Worm (Caenorhabditis elegans) whole organism, L1 larva: Measurements from ENCODE around the gene dnj-25.

ENCODE experiments used
- C34B4.2 ChIP-seq: sonication (generic microtip); optimal IDR thresholded peaks from 2 replicates; lab custom pipeline; 2017; ENCODE audit warnings: mild to moderate bottlenecking, missing genetic modification characterization, missing compliant biosample characterization
- F16B12.6 ChIP-seq: fragments of 150-350 bp; optimal IDR thresholded peaks from 2 replicates; lab custom pipeline; 2014; ENCODE audit warnings: missing biosample characterization, missing genetic modification characterization
- Y116A8C.19 ChIP-seq: sonication (generic microtip); optimal IDR thresholded peaks from 2 replicates; lab custom pipeline; 2016; ENCODE audit warnings: missing compliant biosample characterization, missing genetic modification characterization, borderline replicate concordance
- alr-1 ChIP-seq: fragments of 200-800 bp; sonication (Bioruptor generic); optimal IDR thresholded peaks from 2 replicates; lab custom pipeline; 2018; ENCODE audit warnings: borderline replicate concordance, mild to moderate bottlenecking, missing genetic modification characterization, missing compliant biosample characterization
- aly-2 ChIP-seq: fragments of 150-350 bp; optimal IDR thresholded peaks from 2 replicates; lab custom pipeline; 2014; ENCODE audit warnings: missing biosample characterization, missing genetic modification characterization
- ceh-8 ChIP-seq: fragments of 200-800 bp; sonication (Bioruptor generic); optimal IDR thresholded peaks from 2 replicates; lab custom pipeline; 2018; ENCODE audit warnings: mild to moderate bottlenecking, missing genetic modification characterization, moderate library complexity, missing compliant biosample characterization
- ceh-88 ChIP-seq: fragments of 200-800 bp; sonication (Bioruptor generic); IDR thresholded peaks from 2 replicates; pipeline ENCODE4 v1.3.6; 2022; ENCODE audit warnings: missing genetic modification characterization, missing compliant biosample characterization
- ceh-90 ChIP-seq: sonication (generic microtip); optimal IDR thresholded peaks from 2 replicates; lab custom pipeline; 2016; ENCODE audit warnings: missing genetic modification characterization, missing compliant biosample characterization
- dsc-1 ChIP-seq: sonication (generic microtip); optimal IDR thresholded peaks from 2 replicates; lab custom pipeline; 2016; ENCODE audit warnings: mild to moderate bottlenecking, missing genetic modification characterization, missing compliant biosample characterization
- efl-1 ChIP-seq, 4 experiments: fragments of 150-350 bp; optimal IDR thresholded peaks in 3 of 4; peaks in 1 of 4; 1 replicate in 1 of 4; 2 replicates in 3 of 4; lab custom pipeline; 2014; ENCODE audit warnings: missing biosample characterization in 2 of 4, missing genetic modification characterization in 2 of 4, missing genetic modification reagents in 2 of 4
- efl-3 ChIP-seq: fragments of 200-800 bp; sonication (Bioruptor generic); optimal IDR thresholded peaks from 2 replicates; lab custom pipeline; 2018; ENCODE audit warnings: mild to moderate bottlenecking, missing genetic modification characterization, missing compliant biosample characterization
- egl-27 ChIP-seq, 2 experiments: fragments of 150-350 bp in 1 of 2; sonication (generic microtip); optimal IDR thresholded peaks; 3 replicates each; lab custom pipeline; 2017 to 2018; ENCODE audit warnings: missing biosample characterization in 2 of 2, missing genetic modification characterization in 2 of 2, missing genetic modification reagents in 2 of 2
- elt-2 ChIP-seq: sonication (generic microtip); optimal IDR thresholded peaks from 2 replicates; lab custom pipeline; 2016; ENCODE audit warnings: missing genetic modification characterization, mild to moderate bottlenecking, inconsistent platforms, missing compliant biosample characterization, missing genetic modification reagents
- elt-3 ChIP-seq, 6 experiments: fragments of 150-350 bp in 1 of 6; sonication (generic microtip); optimal IDR thresholded peaks; 2 replicates each; lab custom pipeline; 2017 to 2018; ENCODE audit warnings: missing biosample characterization in 6 of 6, missing genetic modification characterization in 6 of 6, inconsistent platforms in 1 of 6
- ets-5 ChIP-seq: fragments of 200-800 bp; sonication (Bioruptor generic); IDR thresholded peaks from 2 replicates; pipeline ENCODE4 v1.3.6; 2022; ENCODE audit warnings: missing genetic modification characterization, missing compliant biosample characterization
- fos-1 ChIP-seq: fragments of 150-350 bp; optimal IDR thresholded peaks from 2 replicates; lab custom pipeline; 2014; ENCODE audit warnings: missing biosample characterization, missing genetic modification characterization
- hlh-17 ChIP-seq: fragments of 200-800 bp; sonication (Bioruptor generic); optimal IDR thresholded peaks from 2 replicates; lab custom pipeline; 2018; ENCODE audit warnings: missing genetic modification characterization, mild to moderate bottlenecking, missing compliant biosample characterization, moderate library complexity, borderline replicate concordance
- hpl-2 ChIP-seq: fragments of 150-350 bp; optimal IDR thresholded peaks from 2 replicates; lab custom pipeline; 2014; ENCODE audit warnings: missing biosample characterization, missing genetic modification reagents, missing genetic modification characterization
- jun-1 ChIP-seq: fragments of 150-350 bp; optimal IDR thresholded peaks from 2 replicates; lab custom pipeline; 2014; ENCODE audit warnings: missing biosample characterization, missing genetic modification reagents, missing genetic modification characterization
- lin-14 ChIP-seq: fragments of 200-800 bp; sonication (Bioruptor generic); optimal IDR thresholded peaks from 2 replicates; lab custom pipeline; 2018; ENCODE audit warnings: mild to moderate bottlenecking, missing genetic modification characterization, moderate library complexity, missing compliant biosample characterization
- lsy-2 ChIP-seq, 2 experiments: fragments of 150-350 bp; optimal IDR thresholded peaks; 2 replicates each; lab custom pipeline; 2014; ENCODE audit warnings: missing biosample characterization in 2 of 2, missing genetic modification characterization in 2 of 2
- mdl-1 ChIP-seq, 2 experiments: fragments of 150-350 bp; optimal IDR thresholded peaks; 2 replicates each; lab custom pipeline; 2014 to 2017; ENCODE audit warnings: missing biosample characterization in 2 of 2, missing genetic modification characterization in 2 of 2, inconsistent platforms in 1 of 2
- nhr-12 ChIP-seq: sonication (generic microtip); optimal IDR thresholded peaks from 2 replicates; lab custom pipeline; 2017; ENCODE audit warnings: missing biosample characterization, missing genetic modification characterization
- nhr-19 ChIP-seq: fragments of 200-800 bp; sonication (Bioruptor generic); conservative IDR thresholded peaks from 2 replicates; pipeline ENCODE4 v1.3.6; 2022; ENCODE audit warnings: missing genetic modification characterization, missing compliant biosample characterization
- nhr-20 ChIP-seq: sonication (generic microtip); optimal IDR thresholded peaks from 2 replicates; lab custom pipeline; 2016; ENCODE audit warnings: mild to moderate bottlenecking, missing genetic modification characterization, missing compliant biosample characterization
- nhr-47 ChIP-seq: sonication (generic microtip); optimal IDR thresholded peaks from 2 replicates; lab custom pipeline; 2016; ENCODE audit warnings: mild to moderate bottlenecking, missing genetic modification characterization, moderate library complexity, missing compliant biosample characterization
- nhr-71 ChIP-seq: sonication (generic microtip); optimal IDR thresholded peaks from 2 replicates; lab custom pipeline; 2016; ENCODE audit warnings: mild to moderate bottlenecking, missing genetic modification characterization, moderate library complexity, missing compliant biosample characterization
- nhr-76 ChIP-seq: sonication (generic microtip); optimal IDR thresholded peaks from 2 replicates; lab custom pipeline; 2017; ENCODE audit warnings: missing biosample characterization, missing genetic modification characterization
- nhr-77 ChIP-seq: fragments of 150-350 bp; optimal IDR thresholded peaks from 2 replicates; lab custom pipeline; 2014; ENCODE audit warnings: missing biosample characterization, missing genetic modification characterization
- nhr-85 ChIP-seq: sonication (generic microtip); peaks from one replicate; lab custom pipeline; 2016; ENCODE audit warnings: missing genetic modification characterization, inconsistent platforms, missing compliant biosample characterization
- pag-3 ChIP-seq: sonication (generic microtip); optimal IDR thresholded peaks from 2 replicates; lab custom pipeline; 2017; ENCODE audit warnings: missing genetic modification characterization, mild to moderate bottlenecking, missing compliant biosample characterization, antibody characterized with exemption, borderline replicate concordance; ENCODE audit not compliant: insufficient read depth
- rnt-1 ChIP-seq: sonication (generic microtip); optimal IDR thresholded peaks from 2 replicates; lab custom pipeline; 2016; ENCODE audit warnings: mild to moderate bottlenecking, missing genetic modification characterization, moderate library complexity, missing compliant biosample characterization
- snpc-4 ChIP-seq: fragments of 150-350 bp; optimal IDR thresholded peaks from 2 replicates; lab custom pipeline; 2014; ENCODE audit warnings: missing biosample characterization, missing genetic modification characterization
- sox-4 ChIP-seq: sonication (generic microtip); optimal IDR thresholded peaks from 2 replicates; lab custom pipeline; 2016; ENCODE audit warnings: missing genetic modification characterization, missing compliant biosample characterization
- sptf-1 ChIP-seq: fragments of 150-350 bp; optimal IDR thresholded peaks from 2 replicates; lab custom pipeline; 2014; ENCODE audit warnings: missing biosample characterization, missing genetic modification characterization
- sup-37 ChIP-seq: fragments of 200-800 bp; sonication (Bioruptor generic); optimal IDR thresholded peaks from 2 replicates; lab custom pipeline; 2018; ENCODE audit warnings: mild to moderate bottlenecking, missing genetic modification characterization, missing compliant biosample characterization
- swsn-7 ChIP-seq: sonication (generic microtip); optimal IDR thresholded peaks from 2 replicates; lab custom pipeline; 2016; ENCODE audit warnings: missing genetic modification characterization, missing compliant biosample characterization
- tbx-2 ChIP-seq: sonication (generic microtip); optimal IDR thresholded peaks from 2 replicates; lab custom pipeline; 2016; ENCODE audit warnings: missing genetic modification characterization, missing compliant biosample characterization
- unc-30 ChIP-seq: sonication (generic microtip); optimal IDR thresholded peaks from 2 replicates; lab custom pipeline; 2017; ENCODE audit warnings: missing biosample characterization, missing genetic modification characterization
- unc-62 ChIP-seq: fragments of 150-350 bp; optimal IDR thresholded peaks from 2 replicates; lab custom pipeline; 2014; ENCODE audit warnings: missing biosample characterization, missing genetic modification reagents, missing genetic modification characterization
- unc-86 ChIP-seq: sonication (generic microtip); optimal IDR thresholded peaks from 2 replicates; lab custom pipeline; 2016; ENCODE audit warnings: missing genetic modification characterization, missing compliant biosample characterization
- zag-1 ChIP-seq: fragments of 150-350 bp; optimal IDR thresholded peaks from 2 replicates; lab custom pipeline; 2014; ENCODE audit warnings: missing biosample characterization, missing genetic modification characterization
- ztf-11 ChIP-seq, 2 experiments: sonication (generic microtip); optimal IDR thresholded peaks; 2 replicates each; lab custom pipeline; 2016 to 2017; ENCODE audit warnings: missing genetic modification characterization in 2 of 2, missing biosample characterization in 1 of 2, missing compliant biosample characterization in 1 of 2
- ztf-4 ChIP-seq: fragments of 150-350 bp; optimal IDR thresholded peaks from 2 replicates; lab custom pipeline; 2014; ENCODE audit warnings: missing biosample characterization, missing genetic modification characterization

dnj-25 gene

DNA sequence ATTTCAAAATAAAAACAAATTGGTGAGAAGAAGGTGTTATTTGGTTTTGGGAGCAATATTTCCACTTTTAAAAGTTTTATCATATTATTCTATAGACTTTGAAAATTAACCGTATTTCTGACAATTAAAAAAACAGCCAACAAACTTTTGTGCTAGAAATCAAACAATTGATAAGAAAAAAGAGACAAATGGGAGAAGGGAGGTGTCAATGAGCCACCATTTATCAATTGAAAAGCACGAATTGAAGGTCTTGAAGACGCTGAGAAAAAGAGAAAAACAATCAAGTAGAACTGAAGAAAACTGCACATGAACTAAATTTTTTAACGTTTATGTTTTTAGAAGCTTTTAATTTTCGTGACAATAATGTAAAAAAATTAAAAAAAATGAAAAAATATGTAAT lies 26.7 kb upstream of the dnj-25 start:
- TF ChIP-seq ztf-11 (tag; optimal IDR thresholded peaks at IDR 0.05; lab: Kevin White, UChicago): no peak
- TF ChIP-seq efl-1 (optimal IDR thresholded peaks at IDR 0.05; lab: Kevin White, UChicago): no peak
- no peak for TF ChIP-seq efl-1 (GFP tag; optimal IDR thresholded peaks at IDR 0.05 in 1 of 2; lab: Kevin White, UChicago)
- TF ChIP-seq unc-62 (GFP tag; lab: Kevin White, UChicago): no peak
- TF ChIP-seq rnt-1 (tag; lab: Kevin White, UChicago): no peak
- TF ChIP-seq lin-14: peak; percentile 22
- no peak for TF ChIP-seq mdl-1 (tag; optimal IDR thresholded peaks at IDR 0.05; lab: Kevin White, UChicago)
- no peak for TF ChIP-seq hlh-17 (GFP tag; lab: Kevin White, UChicago)
- TF ChIP-seq ceh-8 (GFP tag; lab: Kevin White, UChicago): no peak
- no peak for TF ChIP-seq sup-37 (GFP tag; lab: Kevin White, UChicago)
- no peak for TF ChIP-seq nhr-19 (GFP tag; lab: Robert Waterston, UW)
- TF ChIP-seq ets-5 (GFP tag; lab: Robert Waterston, UW): no peak
- TF ChIP-seq sox-4 (tag; lab: Kevin White, UChicago): no peak
- no peak for TF ChIP-seq C34B4.2 (tag; lab: Kevin White, UChicago)
- TF ChIP-seq alr-1: no peak
- TF ChIP-seq snpc-4 (tag; lab: Kevin White, UChicago): no peak
- TF ChIP-seq elt-2 (tag; lab: Kevin White, UChicago): peak; percentile 34
- no peak for TF ChIP-seq sptf-1 (tag; lab: Kevin White, UChicago)

DNA sequence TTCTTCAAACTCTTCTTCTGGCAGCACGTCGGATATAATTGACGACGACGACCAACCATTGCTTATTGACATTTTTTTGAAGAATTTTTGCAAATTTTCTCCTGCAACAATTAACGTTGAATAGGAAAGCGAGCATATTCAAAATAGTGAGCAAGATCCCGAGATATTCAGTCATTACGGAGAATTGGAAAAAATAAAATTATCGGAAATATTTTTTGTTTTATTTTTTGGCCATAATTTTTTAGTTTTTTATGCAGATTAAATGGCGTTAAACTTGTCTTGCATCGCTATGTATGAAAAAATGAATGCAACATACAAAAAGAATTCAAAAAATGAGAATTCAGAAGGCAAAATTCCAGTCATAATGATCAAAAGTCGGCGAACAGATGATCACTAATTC lies 25.9 kb upstream of the dnj-25 start, which contains the start of gene elp-1:
elp-1 (minus strand) TSS at position 101 of the 400 bp plus-strand sequence.
- TF ChIP-seq lin-14 (no peak), unc-86 (tag; lab: Kevin White, UChicago) (no peak)
- TF ChIP-seq, all 84 proteins: peak for 0

DNA sequence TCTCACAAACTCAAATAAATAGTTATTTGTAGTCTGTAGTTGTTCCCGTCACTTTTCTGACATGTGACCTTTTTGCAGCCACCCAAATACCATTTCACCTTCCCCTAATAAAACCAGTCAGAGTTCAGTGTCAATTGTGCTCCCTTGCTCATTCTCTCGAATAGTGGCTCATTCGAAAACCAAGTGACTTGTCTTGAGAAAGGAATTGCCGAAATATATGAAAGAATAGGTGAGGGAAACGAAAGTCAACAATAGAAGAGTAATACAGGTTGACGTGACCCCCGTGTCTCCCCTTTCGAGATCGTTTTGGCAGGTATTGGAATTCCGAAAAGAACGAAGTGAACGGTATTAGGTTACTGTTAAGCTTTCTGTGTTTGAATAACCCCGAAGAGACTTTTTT lies 19.0 kb upstream of the dnj-25 start:
- no peak for TF ChIP-seq pag-3
- no peak for TF ChIP-seq aly-2 (tag; lab: Kevin White, UChicago)
- 0 out of 2 replicates have a peak, but pooled peaks have one; percentile 23 for TF ChIP-seq nhr-19 (GFP tag; lab: Robert Waterston, UW)
- peak; percentile 11 for TF ChIP-seq nhr-20
- no peak for TF ChIP-seq dsc-1 (tag; lab: Kevin White, UChicago)
- TF ChIP-seq sox-4 (tag; lab: Kevin White, UChicago): no peak
- TF ChIP-seq ceh-8 (GFP tag; lab: Kevin White, UChicago): no peak
- no peak for TF ChIP-seq ceh-90 (tag; lab: Kevin White, UChicago)
- TF ChIP-seq nhr-71 (tag; lab: Kevin White, UChicago): peak; percentile 38
- TF ChIP-seq nhr-76: no peak
- no peak for TF ChIP-seq unc-30 (tag; lab: Kevin White, UChicago)
- TF ChIP-seq hpl-2: no peak
- no peak for TF ChIP-seq efl-3 (GFP tag; lab: Kevin White, UChicago)
- no peak for TF ChIP-seq elt-2 (tag; lab: Kevin White, UChicago)
- no peak for TF ChIP-seq F16B12.6 (tag; lab: Kevin White, UChicago)
- TF ChIP-seq ztf-4 (tag; lab: Kevin White, UChicago): no peak
- peak; percentile 8 for TF ChIP-seq nhr-85 (tag; lab: Kevin White, UChicago)
- TF ChIP-seq nhr-77 (tag; lab: Kevin White, UChicago): peak; percentile 42
- peak in 1 of 2 experiments; percentile 14 for TF ChIP-seq lsy-2 (tag; optimal IDR thresholded peaks at IDR 0.05; lab: Kevin White, UChicago)
- TF ChIP-seq egl-27 (tag; optimal IDR thresholded peaks at IDR 0.05; lab: Kevin White, UChicago): no peak
- TF ChIP-seq Y116A8C.19 (tag; lab: Kevin White, UChicago): no peak
- TF ChIP-seq lin-14: peak; percentile 48

DNA sequence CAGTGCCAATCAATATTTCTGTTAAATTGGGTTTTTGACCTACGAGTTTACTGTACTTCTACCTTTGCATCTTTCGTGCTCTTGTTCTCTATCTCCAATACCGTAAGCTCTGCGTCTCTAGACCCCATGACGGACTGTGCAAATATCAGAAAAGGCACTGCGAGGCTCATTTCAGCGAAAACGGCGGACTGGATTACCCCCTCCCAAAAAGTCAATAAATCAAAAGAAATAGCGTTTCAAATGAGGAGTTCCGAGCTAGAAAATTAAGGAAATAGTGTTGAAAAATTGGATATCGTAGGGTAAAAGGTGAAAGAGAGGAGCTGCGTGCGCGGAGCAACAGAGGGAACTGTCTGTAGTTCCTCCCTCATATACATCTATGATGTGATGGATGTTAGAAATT lies 17.6 kb upstream of the dnj-25 start:
- TF ChIP-seq nhr-20: peak; percentile 44
- TF ChIP-seq nhr-77 (tag; lab: Kevin White, UChicago): peak; percentile 68
- TF ChIP-seq sptf-1 (tag; lab: Kevin White, UChicago): no peak
- TF ChIP-seq fos-1 (tag; lab: Kevin White, UChicago): no peak
- peak in 1 of 2 experiments; percentile 17 for TF ChIP-seq efl-1 (optimal IDR thresholded peaks at IDR 0.05; lab: Kevin White, UChicago)
- TF ChIP-seq efl-1 (GFP tag; optimal IDR thresholded peaks at IDR 0.05 in 1 of 2; lab: Kevin White, UChicago): no peak
- TF ChIP-seq swsn-7 (tag; lab: Kevin White, UChicago): peak; percentile 22
- no peak for TF ChIP-seq nhr-12 (tag; lab: Kevin White, UChicago)
- TF ChIP-seq tbx-2 (tag; lab: Kevin White, UChicago): peak; percentile 54
- TF ChIP-seq nhr-71 (tag; lab: Kevin White, UChicago): peak; percentile 34
- TF ChIP-seq nhr-47 (tag; lab: Kevin White, UChicago): no peak
- TF ChIP-seq nhr-19 (GFP tag; lab: Robert Waterston, UW): peak; percentile 33
- no peak for TF ChIP-seq elt-3 (tag; optimal IDR thresholded peaks at IDR 0.05; lab: Kevin White, UChicago)
- no peak for TF ChIP-seq ets-5 (GFP tag; lab: Robert Waterston, UW)
- peak; percentile 41 for TF ChIP-seq lin-14
- TF ChIP-seq jun-1 (tag; lab: Kevin White, UChicago): no peak
- no peak for TF ChIP-seq ceh-88 (GFP tag; lab: Robert Waterston, UW)
- TF ChIP-seq F16B12.6 (tag; lab: Kevin White, UChicago): no peak
- TF ChIP-seq zag-1: no peak
- TF ChIP-seq lsy-2 (tag; optimal IDR thresholded peaks at IDR 0.05; lab: Kevin White, UChicago): peak in 1 of 2 experiments; percentile 54
